Fruit fly (Drosophila melanogaster): ENCODE data around the gene CG12104.

Gene CG12104

DNA sequence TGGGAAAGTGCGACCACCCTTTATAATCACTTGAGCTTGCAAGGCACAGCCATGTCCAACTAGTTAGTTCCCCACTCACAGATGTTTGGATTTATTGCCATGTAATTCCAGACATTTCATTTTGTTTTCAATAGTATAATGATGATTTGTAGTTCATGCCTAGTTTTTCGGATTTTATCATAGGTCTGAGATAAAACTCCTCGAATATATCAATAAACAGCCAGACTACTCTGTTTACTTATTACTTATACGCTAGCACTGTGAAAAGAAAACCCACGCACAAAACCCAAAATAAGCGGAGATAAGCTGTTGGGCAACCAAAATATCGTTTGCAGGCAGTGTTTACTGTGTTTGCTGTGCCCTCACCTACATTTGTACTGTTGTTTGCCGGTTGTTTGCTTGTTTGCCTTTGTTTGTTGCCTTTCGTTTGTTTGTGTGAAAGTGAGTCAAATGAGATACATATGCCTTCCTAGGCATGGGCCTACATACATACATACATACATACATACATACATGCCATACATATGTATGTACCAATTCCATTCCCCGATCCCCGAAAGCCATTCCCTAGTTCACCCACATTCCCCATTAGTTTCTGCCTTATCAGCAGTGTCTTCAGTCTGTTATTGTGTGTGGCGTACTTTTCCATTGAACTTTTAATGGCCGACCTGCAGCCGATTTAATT lies 23.2 kb downstream of the CG12104 start:
- no peak for TF ChIP-seq Vsx2 (GFP tag; optimal IDR thresholded peaks at IDR 0.05; ENCODE audit: partially characterized antibody)
- TF ChIP-seq sage (GFP tag; optimal IDR thresholded peaks at IDR 0.05), result no peak
- TF ChIP-seq dmrt93B (GFP tag; optimal IDR thresholded peaks at IDR 0.05), result peak; percentile 5
- no peak for TF ChIP-seq Hnf4 (GFP tag; optimal IDR thresholded peaks at IDR 0.05)
- peak in 1 of 2 experiments; percentile 9 for TF ChIP-seq foxo (GFP tag; optimal IDR thresholded peaks at IDR 0.05)
- TF ChIP-seq Myc (optimal IDR thresholded peaks at IDR 0.05), result no peak
- no peak for TF ChIP-seq dl (GFP tag; optimal IDR thresholded peaks at IDR 0.05; ENCODE audit: insufficient read depth in 1 of 2, partially characterized antibody in 2 of 2)
- TF ChIP-seq h (GFP tag; optimal IDR thresholded peaks at IDR 0.05), result peak; percentile 69
- no peak for TF ChIP-seq CrebA (GFP tag; optimal IDR thresholded peaks at IDR 0.05; ENCODE audit: borderline replicate concordance)
- TF ChIP-seq usp (GFP tag; optimal IDR thresholded peaks at IDR 0.05), result no peak
- no peak for TF ChIP-seq Hr83 (GFP tag; optimal IDR thresholded peaks at IDR 0.05; ENCODE audit: poor library complexity, severe bottlenecking)
- TF ChIP-seq N (GFP tag; optimal IDR thresholded peaks at IDR 0.05), result no peak
- no peak for TF ChIP-seq Dfd (GFP tag; optimal IDR thresholded peaks at IDR 0.05)
- TF ChIP-seq GATAd (GFP tag; optimal IDR thresholded peaks at IDR 0.05), result no peak
- TF ChIP-seq sv (GFP tag; optimal IDR thresholded peaks at IDR 0.05), result no peak
- no peak for TF ChIP-seq psq (GFP tag; optimal IDR thresholded peaks at IDR 0.05)
- no peak for TF ChIP-seq brk (GFP tag; optimal IDR thresholded peaks at IDR 0.05)
- no peak for TF ChIP-seq dsf (GFP tag; optimal IDR thresholded peaks at IDR 0.05; ENCODE audit: borderline replicate concordance)
- TF ChIP-seq fru (GFP tag; optimal IDR thresholded peaks at IDR 0.05), result peak; percentile 61
- TF ChIP-seq Jra (GFP tag; optimal IDR thresholded peaks at IDR 0.05), result no peak
- peak; percentile 40 for TF ChIP-seq Sp1 (GFP tag; optimal IDR thresholded peaks at IDR 0.05)
- no peak for TF ChIP-seq jim (GFP tag; optimal IDR thresholded peaks at IDR 0.05)
- TF ChIP-seq tai (GFP tag; optimal IDR thresholded peaks at IDR 0.05), result no peak
- peak; percentile 3 for TF ChIP-seq ey (GFP tag; optimal IDR thresholded peaks at IDR 0.05)
- no peak for TF ChIP-seq Dif (GFP tag; optimal IDR thresholded peaks at IDR 0.05; ENCODE audit: partially characterized antibody)
- TF ChIP-seq OdsH (GFP tag; optimal IDR thresholded peaks at IDR 0.05), result peak; percentile 40
- TF ChIP-seq Abd-B (GFP tag; optimal IDR thresholded peaks at IDR 0.05), result no peak
- no peak for TF ChIP-seq CG32264 (GFP tag; optimal IDR thresholded peaks at IDR 0.05)
- TF ChIP-seq rgr (GFP tag; optimal IDR thresholded peaks at IDR 0.05), result no peak
- TF ChIP-seq br (GFP tag; optimal IDR thresholded peaks at IDR 0.05), result peak; percentile 38
- TF ChIP-seq Hr78 (GFP tag; optimal IDR thresholded peaks at IDR 0.05), result no peak
- peak; percentile 16 for TF ChIP-seq HLH106 (tag; optimal IDR thresholded peaks at IDR 0.05)
- no peak for TF ChIP-seq lola (GFP tag; optimal IDR thresholded peaks at IDR 0.05)
- no peak for TF ChIP-seq Mio (GFP tag; optimal IDR thresholded peaks at IDR 0.05)
- TF ChIP-seq CG9705 (GFP tag; optimal IDR thresholded peaks at IDR 0.05), result no peak

dm6 chr3L:1578391-1578948 lies 24.0 kb downstream of the CG12104 start:
- no peak for TF ChIP-seq pan (optimal IDR thresholded peaks at IDR 0.05)
- TF ChIP-seq GATAd (GFP tag; optimal IDR thresholded peaks at IDR 0.05), result no peak
- no peak for TF ChIP-seq Sp1 (GFP tag; optimal IDR thresholded peaks at IDR 0.05)
- TF ChIP-seq dmrt93B (GFP tag; optimal IDR thresholded peaks at IDR 0.05), result no peak
- no peak for TF ChIP-seq fru (GFP tag; optimal IDR thresholded peaks at IDR 0.05)
- no peak for TF ChIP-seq rgr (GFP tag; optimal IDR thresholded peaks at IDR 0.05)
- no peak for TF ChIP-seq sage (GFP tag; optimal IDR thresholded peaks at IDR 0.05)
- no peak for TF ChIP-seq Vsx2 (GFP tag; optimal IDR thresholded peaks at IDR 0.05; ENCODE audit: partially characterized antibody)
- TF ChIP-seq Hr78 (GFP tag; optimal IDR thresholded peaks at IDR 0.05), result no peak
- no peak for TF ChIP-seq CG9705 (GFP tag; optimal IDR thresholded peaks at IDR 0.05)

DNA sequence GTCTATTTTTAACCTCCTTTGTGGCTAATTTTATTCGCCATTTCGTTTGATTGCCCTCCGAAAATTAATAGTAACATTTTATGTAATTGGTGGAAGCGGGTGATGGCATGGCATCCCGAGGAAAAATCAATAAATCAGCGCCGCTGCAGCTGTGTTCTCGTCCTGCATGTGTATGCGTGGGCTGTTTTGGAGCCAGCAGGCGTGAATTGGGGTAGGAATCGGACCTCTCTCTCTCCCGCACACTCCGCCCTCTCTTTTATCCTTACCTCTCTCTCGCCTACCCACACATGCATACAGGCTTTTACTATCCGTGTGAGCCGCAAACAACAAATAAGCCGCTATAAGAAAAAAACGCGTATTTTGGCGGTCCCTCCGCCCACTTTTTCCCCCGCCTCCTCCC lies 25.1 kb downstream of the CG12104 start:
- TF ChIP-seq dmrt93B (GFP tag; optimal IDR thresholded peaks at IDR 0.05) (no peak), psq (GFP tag; optimal IDR thresholded peaks at IDR 0.05) (peak; percentile 21)

All from whole organism, wandering third instar larva.